Worm (Caenorhabditis elegans) whole organism, early embryonic: Measurements from ENCODE around the gene wrt-2.

Experiments
- ama-1 ChIP-seq: fragments of 150-350 bp; optimal IDR thresholded peaks from 2 replicates; lab custom pipeline; 2014
- ceh-13 ChIP-seq: fragments of 200-800 bp; sonication (Bioruptor generic); optimal IDR thresholded peaks from 2 replicates; lab custom pipeline; 2018; ENCODE audit warnings: mild to moderate bottlenecking, missing genetic modification characterization, missing compliant biosample characterization
- ceh-36 ChIP-seq: sonication (generic microtip); optimal IDR thresholded peaks from 2 replicates; lab custom pipeline; 2016; ENCODE audit warnings: missing genetic modification characterization, inconsistent platforms, missing compliant biosample characterization
- flt-1 ChIP-seq: fragments of 200-800 bp; sonication (Bioruptor generic); IDR thresholded peaks from 2 replicates; pipeline ENCODE4 v1.3.6; 2022; ENCODE audit warnings: missing genetic modification characterization, missing compliant biosample characterization
- scrt-1 ChIP-seq: fragments of 200-800 bp; sonication (Bioruptor generic); IDR thresholded peaks from 2 replicates; pipeline ENCODE4 v1.3.6; 2022; ENCODE audit warnings: missing genetic modification characterization, missing compliant biosample characterization
- sea-1 ChIP-seq: fragments of 200-800 bp; sonication (Bioruptor generic); conservative IDR thresholded peaks from 2 replicates; pipeline ENCODE4 v1.3.6; 2022; ENCODE audit warnings: missing genetic modification characterization, missing compliant biosample characterization
- tbx-11 ChIP-seq: fragments of 200-800 bp; sonication (Bioruptor generic); IDR thresholded peaks from 2 replicates; pipeline ENCODE4 v1.3.6; 2022; ENCODE audit warnings: missing genetic modification characterization, missing compliant biosample characterization

DNA sequence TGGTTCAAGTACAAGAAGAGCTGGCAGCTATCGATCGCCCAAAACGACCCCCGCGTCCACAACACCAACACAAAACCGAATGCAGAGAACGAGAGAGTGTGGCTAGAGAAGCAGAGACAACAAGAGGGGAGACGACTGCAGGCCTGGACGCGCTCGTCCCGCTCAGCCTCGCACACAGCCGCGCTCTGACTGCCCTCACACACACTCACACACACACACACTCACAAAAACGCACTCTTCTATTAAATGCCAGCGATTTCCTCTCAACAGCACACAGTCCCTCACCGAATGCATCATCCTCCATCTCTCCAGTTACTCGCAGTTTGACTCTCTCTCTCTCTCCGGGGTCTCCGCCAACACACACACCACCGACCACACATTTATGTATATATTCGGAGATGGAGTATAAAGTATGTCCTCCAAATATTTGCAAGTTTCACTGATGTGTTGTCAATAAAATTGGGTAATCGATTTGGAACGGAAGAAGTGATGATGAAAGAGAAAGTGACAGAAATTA lies 33.5 kb upstream of the wrt-2 start:
- TF ChIP-seq sea-1 (peak; percentile 59; the same call in 1 of the 2 replicates), ceh-36 (tag; lab: Kevin White, UChicago) (no peak), ceh-13 (no peak), ama-1 (lab: Kevin White, UChicago) (no peak), scrt-1 (peak; percentile 32; the same call in 1 of the 2 replicates), flt-1 (GFP tag; lab: Robert Waterston, UW) (no peak), tbx-11 (no peak)
